Worm (Caenorhabditis elegans) whole organism, mixed stage, embryonic: Measurements from ENCODE around the gene F46C5.2.

Source experiments
- blmp-1 ChIP-seq: fragments of 150-350 bp; optimal IDR thresholded peaks from 2 replicates; lab custom pipeline; 2014; ENCODE audit warnings: missing biosample characterization, missing genetic modification characterization
- ceh-39 ChIP-seq: fragments of 150-350 bp; optimal IDR thresholded peaks from 2 replicates; lab custom pipeline; 2014; ENCODE audit warnings: missing biosample characterization, missing genetic modification characterization
- ces-1 ChIP-seq: fragments of 150-350 bp; optimal IDR thresholded peaks from 2 replicates; lab custom pipeline; 2014; ENCODE audit warnings: missing biosample characterization, missing genetic modification reagents, missing genetic modification characterization
- cnd-1 ChIP-seq: fragments of 200-800 bp; sonication (Bioruptor generic); optimal IDR thresholded peaks from 2 replicates; lab custom pipeline; 2018; ENCODE audit warnings: mild to moderate bottlenecking, missing genetic modification characterization, missing compliant biosample characterization
- lsy-2 ChIP-seq: fragments of 150-350 bp; optimal IDR thresholded peaks from 2 replicates; lab custom pipeline; 2014; ENCODE audit warnings: missing biosample characterization, missing genetic modification characterization
- mab-5 ChIP-seq: fragments of 150-350 bp; optimal IDR thresholded peaks from 2 replicates; lab custom pipeline; 2014; ENCODE audit warnings: missing biosample characterization, missing genetic modification characterization
- mep-1 ChIP-seq: fragments of 150-350 bp; optimal IDR thresholded peaks from 2 replicates; lab custom pipeline; 2017; ENCODE audit warnings: missing biosample characterization, missing genetic modification reagents, missing genetic modification characterization, inconsistent platforms
- nhr-12 ChIP-seq: fragments of 150-350 bp; optimal IDR thresholded peaks from 2 replicates; lab custom pipeline; 2014; ENCODE audit warnings: missing biosample characterization, missing genetic modification characterization
- snpc-4 ChIP-seq: fragments of 150-350 bp; optimal IDR thresholded peaks from 2 replicates; lab custom pipeline; 2014; ENCODE audit warnings: missing biosample characterization, missing genetic modification characterization
- unc-62 ChIP-seq: fragments of 150-350 bp; optimal IDR thresholded peaks from 2 replicates; lab custom pipeline; 2014; ENCODE audit warnings: missing biosample characterization, missing genetic modification reagents, missing genetic modification characterization

- TF ChIP-seq lsy-2 (tag; lab: Kevin White, UChicago), result no peak
- no peak for TF ChIP-seq snpc-4 (tag; lab: Kevin White, UChicago)
- no peak for TF ChIP-seq ces-1 (GFP tag; lab: Kevin White, UChicago)
- no peak for TF ChIP-seq nhr-12 (tag; lab: Kevin White, UChicago)
- TF ChIP-seq unc-62 (GFP tag; lab: Kevin White, UChicago), result no peak
- TF ChIP-seq mep-1 (tag; lab: Kevin White, UChicago), result no peak
- TF ChIP-seq mab-5 (tag; lab: Kevin White, UChicago), result no peak
- TF ChIP-seq ceh-39 (tag; lab: Kevin White, UChicago), result no peak
- TF ChIP-seq blmp-1 (tag; lab: Kevin White, UChicago), result no peak
- no peak for TF ChIP-seq cnd-1 (tag; lab: Kevin White, UChicago)
Observed at ce11 chrII:8813659-8814058, 15.4 kb downstream of the F46C5.2 start.
